Worm (Caenorhabditis elegans) whole organism, young adult: ENCODE data around the gene Y5H2A.1.

Experiments used
- B0019.2 ChIP-seq: fragments of 200-800 bp; sonication (Bioruptor generic); conservative IDR thresholded peaks from 2 replicates; pipeline ENCODE4 v1.3.6; 2022; ENCODE audit warnings: missing genetic modification reagents, missing genetic modification characterization, missing compliant biosample characterization
- F39B2.1 ChIP-seq: fragments of 200-800 bp; sonication (Bioruptor generic); IDR thresholded peaks from 2 replicates; pipeline ENCODE4 v1.3.6; 2022; ENCODE audit warnings: missing genetic modification reagents, missing genetic modification characterization, missing compliant biosample characterization

DNA sequence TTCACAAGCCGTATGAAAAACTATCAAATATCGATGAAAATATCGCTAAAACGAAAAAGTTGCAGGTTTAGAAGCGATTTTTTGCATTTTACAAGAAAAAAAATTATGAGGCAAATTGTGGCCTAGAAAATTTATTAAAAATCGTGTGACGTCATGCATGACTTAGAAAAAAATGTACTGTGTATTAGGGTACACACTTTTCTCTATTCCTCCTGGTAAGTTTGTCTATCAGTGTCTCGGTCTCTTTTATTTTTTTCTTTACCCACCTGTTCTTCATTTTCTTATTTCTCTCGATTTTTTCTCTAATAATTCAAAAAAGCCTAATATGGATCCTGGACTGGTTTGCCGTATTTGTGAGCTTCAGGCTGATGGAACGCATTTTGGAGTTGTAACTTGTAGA is 13.5 kb upstream of the Y5H2A.1 start, which contains the start of gene nhr-227:
- no peak for TF ChIP-seq B0019.2 (GFP tag; lab: Robert Waterston, UW)
- TF ChIP-seq F39B2.1 (GFP tag; lab: Robert Waterston, UW) = no peak
